Fruit fly (Drosophila melanogaster) whole organism, wandering third instar larva: ENCODE measurements around the gene SuUR.

Source experiments
- CG9705 ChIP-seq: fragments of 200-800 bp; sonication (Bioruptor generic); optimal IDR thresholded peaks from 2 replicates; lab custom pipeline; 2018; ENCODE audit warnings: missing biosample characterization, mild to moderate bottlenecking, missing genetic modification characterization
- psq ChIP-seq: fragments of 200-800 bp; sonication (Bioruptor generic); optimal IDR thresholded peaks from 3 replicates; lab custom pipeline; 2017; ENCODE audit warnings: missing biosample characterization, mild to moderate bottlenecking, missing genetic modification characterization, moderate library complexity

DNA sequence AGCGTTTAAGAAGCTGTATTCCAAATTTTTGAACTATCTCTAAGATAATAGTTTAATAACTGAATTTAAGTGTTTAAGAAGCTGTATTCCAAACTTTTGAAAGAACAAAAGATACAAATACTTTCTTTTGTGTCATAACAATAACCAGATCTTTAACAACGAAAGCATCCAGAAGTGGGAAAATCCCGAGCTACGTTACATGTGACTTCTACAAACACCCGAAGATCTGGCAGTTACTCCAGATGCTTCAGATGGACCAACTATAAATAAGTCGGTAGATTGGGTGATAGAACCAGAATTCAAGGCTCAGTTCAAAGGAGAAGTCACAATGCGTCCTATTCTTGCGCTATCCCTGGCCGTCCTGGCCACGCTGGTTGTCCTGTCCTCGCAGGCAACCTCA is 43.1 kb downstream of the SuUR start, which contains the start of gene CG12522:
- TF ChIP-seq psq (no peak), CG9705 (GFP tag; lab: Kevin White, UChicago) (no peak)
